Fruit fly (Drosophila melanogaster) whole organism, embryonic: ENCODE measurements around the gene CG5021.
A peak's percentile ranks its signal among the peaks of the same experiment; 100 is the strongest.

ENCODE experiments used
- Atf6 ChIP-seq: fragments of 200-800 bp; sonication (Bioruptor generic); IDR thresholded peaks from 2 replicates; pipeline ENCODE4 v1.3.6; 2022; ENCODE audit warnings: missing biosample characterization, missing genetic modification characterization
- C15 ChIP-seq: fragments of 200-800 bp; sonication (Bioruptor generic); IDR thresholded peaks from 3 replicates; pipeline ENCODE4 v1.3.6; 2022; ENCODE audit warnings: missing biosample characterization, missing genetic modification characterization
- CG11085 ChIP-seq: fragments of 200-800 bp; sonication (Bioruptor generic); IDR thresholded peaks from 2 replicates; pipeline ENCODE4 v1.3.6; 2022; ENCODE audit warnings: missing biosample characterization, missing genetic modification characterization
- CG11504 ChIP-seq: fragments of 200-800 bp; sonication (Bioruptor generic); optimal IDR thresholded peaks from 3 replicates; lab custom pipeline; 2019; ENCODE audit warnings: missing biosample characterization, mild to moderate bottlenecking, missing genetic modification characterization, moderate library complexity
- CG11696 ChIP-seq: fragments of 200-800 bp; sonication (Bioruptor generic); IDR thresholded peaks from 2 replicates; pipeline ENCODE4 v1.3.6; 2022; ENCODE audit warnings: missing biosample characterization, missing genetic modification characterization
- CG1233 ChIP-seq: fragments of 200-800 bp; sonication (Bioruptor generic); optimal IDR thresholded peaks from 4 replicates; lab custom pipeline; 2018; ENCODE audit warnings: missing biosample characterization, mild to moderate bottlenecking, missing genetic modification characterization
- CG13624 ChIP-seq: fragments of 200-800 bp; sonication (Bioruptor generic); optimal IDR thresholded peaks from 2 replicates; lab custom pipeline; 2016; ENCODE audit warnings: missing biosample characterization, missing genetic modification characterization
- CG14860 ChIP-seq: fragments of 200-800 bp; sonication (Bioruptor generic); IDR thresholded peaks from 3 replicates; pipeline ENCODE4 v1.3.6; 2022; ENCODE audit warnings: missing biosample characterization, missing genetic modification characterization; ENCODE audit not compliant: partially characterized antibody
- CG15696 ChIP-seq: fragments of 200-800 bp; sonication (Bioruptor generic); optimal IDR thresholded peaks from 2 replicates; lab custom pipeline; 2019; ENCODE audit warnings: missing biosample characterization, mild to moderate bottlenecking, missing genetic modification characterization, moderate library complexity
- CG16813 ChIP-seq: fragments of 200-800 bp; sonication (Bioruptor generic); IDR thresholded peaks from 3 replicates; pipeline ENCODE4 v1.3.6; 2022; ENCODE audit warnings: missing biosample characterization, missing genetic modification characterization; ENCODE audit not compliant: partially characterized antibody
- CG16815 ChIP-seq: fragments of 200-800 bp; sonication (Bioruptor generic); optimal IDR thresholded peaks from 3 replicates; lab custom pipeline; 2017; ENCODE audit warnings: missing biosample characterization, mild to moderate bottlenecking, missing genetic modification characterization
- CG17385 ChIP-seq: fragments of 200-800 bp; sonication (Bioruptor generic); optimal IDR thresholded peaks from 3 replicates; lab custom pipeline; 2018; ENCODE audit warnings: missing biosample characterization, mild to moderate bottlenecking, missing genetic modification characterization
- CG18262 ChIP-seq: fragments of 200-800 bp; optimal IDR thresholded peaks from 3 replicates; lab custom pipeline; 2019; ENCODE audit warnings: missing biosample characterization, mild to moderate bottlenecking, missing genetic modification characterization, moderate library complexity
- CG2712 ChIP-seq: fragments of 200-800 bp; optimal IDR thresholded peaks from 3 replicates; lab custom pipeline; 2019; ENCODE audit warnings: missing biosample characterization, mild to moderate bottlenecking, missing genetic modification characterization, moderate library complexity
- CG2889 ChIP-seq: fragments of 200-800 bp; sonication (Bioruptor generic); IDR thresholded peaks from 3 replicates; pipeline ENCODE4 v1.3.6; 2022; ENCODE audit warnings: missing biosample characterization, missing genetic modification characterization
- CG30431 ChIP-seq: fragments of 200-800 bp; sonication (Bioruptor generic); optimal IDR thresholded peaks from 2 replicates; lab custom pipeline; 2017; ENCODE audit warnings: missing biosample characterization, missing genetic modification characterization
- CG31441 ChIP-seq: fragments of 200-800 bp; sonication (Bioruptor generic); IDR thresholded peaks from 2 replicates; pipeline ENCODE4 v1.3.6; 2022; ENCODE audit warnings: missing biosample characterization, missing genetic modification characterization
- CG3281 ChIP-seq: fragments of 200-800 bp; sonication (Bioruptor generic); optimal IDR thresholded peaks from 3 replicates; lab custom pipeline; 2017; ENCODE audit warnings: missing biosample characterization, mild to moderate bottlenecking, missing genetic modification characterization
- CG34224 ChIP-seq: fragments of 200-800 bp; sonication (Bioruptor generic); IDR thresholded peaks from 3 replicates; pipeline ENCODE4 v1.3.6; 2022; ENCODE audit warnings: missing biosample characterization, missing genetic modification characterization; ENCODE audit not compliant: partially characterized antibody
- CG6175 ChIP-seq: fragments of 200-800 bp; sonication (Bioruptor generic); IDR thresholded peaks from 3 replicates; pipeline ENCODE4 v1.3.6; 2022; ENCODE audit warnings: missing biosample characterization, missing genetic modification characterization
- CG9876 ChIP-seq: fragments of 200-800 bp; sonication (Bioruptor generic); optimal IDR thresholded peaks from 2 replicates; lab custom pipeline; 2016; ENCODE audit warnings: missing biosample characterization, missing genetic modification characterization
- CG9932 ChIP-seq: fragments of 200-800 bp; sonication (Bioruptor generic); IDR thresholded peaks from 2 replicates; pipeline ENCODE4 v1.3.6; 2022; ENCODE audit warnings: missing biosample characterization, missing genetic modification characterization
- Deaf1 ChIP-seq: fragments of 200-800 bp; optimal IDR thresholded peaks from 3 replicates; lab custom pipeline; 2019; ENCODE audit warnings: missing biosample characterization, mild to moderate bottlenecking, missing genetic modification characterization, moderate library complexity
- Dll ChIP-seq: fragments of 200-800 bp; sonication (Bioruptor generic); IDR thresholded peaks from 4 replicates; pipeline ENCODE4 v1.3.6; 2022; ENCODE audit warnings: missing biosample characterization, missing genetic modification characterization; ENCODE audit not compliant: partially characterized antibody
- Doc3 ChIP-seq: fragments of 200-800 bp; sonication (Bioruptor generic); IDR thresholded peaks from 3 replicates; pipeline ENCODE4 v1.3.6; 2022; ENCODE audit warnings: missing biosample characterization, missing genetic modification characterization; ENCODE audit not compliant: partially characterized antibody
- Dref ChIP-seq: fragments of 200-800 bp; sonication (Bioruptor generic); IDR thresholded peaks from 2 replicates; pipeline ENCODE4 v1.3.6; 2022; ENCODE audit warnings: missing biosample characterization, missing genetic modification characterization
- Drgx ChIP-seq: fragments of 200-800 bp; sonication (Bioruptor generic); IDR thresholded peaks from 2 replicates; pipeline ENCODE4 v1.3.6; 2022; ENCODE audit warnings: missing biosample characterization, missing genetic modification characterization
- H15 ChIP-seq: fragments of 200-800 bp; sonication (Bioruptor generic); IDR thresholded peaks from 3 replicates; pipeline ENCODE4 v1.3.6; 2022; ENCODE audit warnings: missing biosample characterization, missing genetic modification characterization
- HLH4C ChIP-seq: fragments of 200-800 bp; sonication (Bioruptor generic); IDR thresholded peaks from 3 replicates; pipeline ENCODE4 v1.3.6; 2022; ENCODE audit warnings: missing biosample characterization, missing genetic modification characterization; ENCODE audit not compliant: partially characterized antibody
- Hr3 ChIP-seq: fragments of 200-800 bp; sonication (Bioruptor generic); optimal IDR thresholded peaks from 3 replicates; lab custom pipeline; 2016; ENCODE audit warnings: missing biosample characterization, missing genetic modification characterization
- Hr39 ChIP-seq: fragments of >200 bp; optimal IDR thresholded peaks from 2 replicates; lab custom pipeline; 2017
- Lpt ChIP-seq: fragments of >200 bp; optimal IDR thresholded peaks from 2 replicates; lab custom pipeline; 2018; ENCODE audit warnings: missing biosample characterization, missing genetic modification characterization
- MBD-R2 ChIP-seq: fragments of 200-800 bp; sonication (Bioruptor generic); IDR thresholded peaks from 2 replicates; pipeline ENCODE4 v1.3.6; 2022; ENCODE audit warnings: missing biosample characterization, missing genetic modification characterization
- Mes4 ChIP-seq: fragments of 200-800 bp; sonication (Bioruptor generic); optimal IDR thresholded peaks from 2 replicates; lab custom pipeline; 2016; ENCODE audit warnings: missing biosample characterization, missing genetic modification characterization
- Pdp1 ChIP-seq, 2 experiments: fragments of 200-800 bp; sonication (Bioruptor generic); optimal IDR thresholded peaks; 3 replicates each; lab custom pipeline; 2016; ENCODE audit warnings: missing biosample characterization in 2 of 2, missing genetic modification characterization in 2 of 2, mild to moderate bottlenecking in 1 of 2, moderate library complexity in 1 of 2
- Xrp1 ChIP-seq: fragments of 200-800 bp; sonication (Bioruptor generic); IDR thresholded peaks from 2 replicates; pipeline ENCODE4 v1.3.6; 2022; ENCODE audit warnings: missing biosample characterization, missing genetic modification characterization
- YL-1 ChIP-seq: fragments of 200-800 bp; sonication (Bioruptor generic); optimal IDR thresholded peaks from 3 replicates; lab custom pipeline; 2017; ENCODE audit warnings: missing biosample characterization, mild to moderate bottlenecking, missing genetic modification characterization
- br ChIP-seq: fragments of >200 bp; optimal IDR thresholded peaks from 2 replicates; lab custom pipeline; 2017
- cad ChIP-seq: fragments of >200 bp; optimal IDR thresholded peaks from 2 replicates; lab custom pipeline; 2017; ENCODE audit warnings: missing biosample characterization, missing genetic modification characterization
- cwo ChIP-seq: fragments of 200-800 bp; sonication (Bioruptor generic); optimal IDR thresholded peaks from 3 replicates; lab custom pipeline; 2017; ENCODE audit warnings: missing biosample characterization, missing genetic modification characterization, mild to moderate bottlenecking, moderate library complexity, missing genetic modification reagents
- dan ChIP-seq: fragments of 200-800 bp; sonication (Bioruptor generic); IDR thresholded peaks from 2 replicates; pipeline ENCODE4 v1.3.6; 2022; ENCODE audit warnings: missing biosample characterization, missing genetic modification characterization
- fd64A ChIP-seq: fragments of 200-800 bp; sonication (Bioruptor generic); optimal IDR thresholded peaks from 3 replicates; lab custom pipeline; 2018; ENCODE audit warnings: missing biosample characterization, mild to moderate bottlenecking, missing genetic modification characterization
- fru ChIP-seq: fragments of >200 bp; optimal IDR thresholded peaks from 2 replicates; lab custom pipeline; 2017
- gt ChIP-seq: fragments of 200-800 bp; sonication (Bioruptor generic); IDR thresholded peaks from 2 replicates; pipeline ENCODE4 v1.3.6; 2022; ENCODE audit warnings: missing biosample characterization, missing genetic modification characterization
- hb ChIP-seq: fragments of 200-800 bp; sonication (Bioruptor generic); IDR thresholded peaks from 3 replicates; pipeline ENCODE4 v1.3.6; 2022; ENCODE audit warnings: missing biosample characterization, missing genetic modification characterization; ENCODE audit not compliant: partially characterized antibody
- hbn ChIP-seq: fragments of 200-800 bp; sonication (Bioruptor generic); IDR thresholded peaks from 2 replicates; pipeline ENCODE4 v1.3.6; 2022; ENCODE audit warnings: missing biosample characterization, missing genetic modification characterization; ENCODE audit not compliant: partially characterized antibody
- ind ChIP-seq: fragments of 200-800 bp; sonication (Bioruptor generic); optimal IDR thresholded peaks from 3 replicates; lab custom pipeline; 2016; ENCODE audit warnings: missing biosample characterization, missing genetic modification characterization
- kay ChIP-seq: fragments of 200-800 bp; sonication (Bioruptor generic); optimal IDR thresholded peaks from 2 replicates; lab custom pipeline; 2016; ENCODE audit warnings: missing biosample characterization, missing genetic modification characterization
- seq ChIP-seq: fragments of 200-800 bp; sonication (Bioruptor generic); IDR thresholded peaks from 2 replicates; pipeline ENCODE4 v1.3.6; 2022; ENCODE audit warnings: missing biosample characterization, missing genetic modification characterization
- sim ChIP-seq: fragments of 200-800 bp; sonication (Bioruptor generic); IDR thresholded peaks from 2 replicates; pipeline ENCODE4 v1.3.6; 2022; ENCODE audit warnings: missing biosample characterization, missing genetic modification characterization
- sisA ChIP-seq: fragments of 200-800 bp; sonication (Bioruptor generic); IDR thresholded peaks from 2 replicates; pipeline ENCODE4 v1.3.6; 2022; ENCODE audit warnings: missing biosample characterization, missing genetic modification characterization
- sob ChIP-seq: fragments of 200-800 bp; sonication (Bioruptor generic); IDR thresholded peaks from 2 replicates; pipeline ENCODE4 v1.3.6; 2022; ENCODE audit warnings: missing biosample characterization, missing genetic modification characterization

CG5021 gene

dm6 chr3L:8953962-8954647 is 12.5 kb upstream of the CG5021 start, which contains the start of the genes CG43783 and orb2 (continued):
- TF ChIP-seq H15 (GFP tag; lab: Robert Waterston, UW): no peak
- peak; percentile 33; the same call in 1 of the 3 replicates for TF ChIP-seq Doc3 (GFP tag; lab: Robert Waterston, UW)
- TF ChIP-seq sim (GFP tag; lab: Robert Waterston, UW): no peak
- TF ChIP-seq br (lab: Kevin White, UChicago): no peak
- TF ChIP-seq CG2889 (GFP tag; lab: Robert Waterston, UW): no peak
- TF ChIP-seq CG15696 (tag; lab: Kevin White, UChicago): no peak
- no peak for TF ChIP-seq CG30431
- no peak for TF ChIP-seq fd64A (GFP tag; lab: Kevin White, UChicago)
- TF ChIP-seq CG18262 (tag; lab: Kevin White, UChicago): no peak
- TF ChIP-seq CG16815: no peak
- no peak for TF ChIP-seq CG1233 (GFP tag; lab: Kevin White, UChicago)
- TF ChIP-seq Drgx: no peak
- no peak for TF ChIP-seq CG3281 (GFP tag; lab: Kevin White, UChicago)
- no peak for TF ChIP-seq MBD-R2
- no peak for TF ChIP-seq dan (GFP tag; lab: Robert Waterston, UW)
- TF ChIP-seq CG34224 (GFP tag; lab: Robert Waterston, UW): peak; percentile 77
- no peak for TF ChIP-seq CG31441
- TF ChIP-seq hbn (GFP tag; lab: Robert Waterston, UW): peak; percentile 57
- TF ChIP-seq CG16813 (GFP tag; lab: Robert Waterston, UW): peak; percentile 38; the same call in 1 of the 3 replicates
- no peak for TF ChIP-seq sob
- TF ChIP-seq Lpt (GFP tag; lab: Kevin White, UChicago): no peak
- TF ChIP-seq HLH4C: peak; percentile 77
- TF ChIP-seq YL-1 (GFP tag; lab: Kevin White, UChicago): no peak
- TF ChIP-seq CG11696 (GFP tag; lab: Robert Waterston, UW): no peak
- no peak for TF ChIP-seq cwo (GFP tag; lab: Kevin White, UChicago)
- no peak for TF ChIP-seq CG9876 (GFP tag; lab: Kevin White, UChicago)
- TF ChIP-seq CG17385 (GFP tag; lab: Kevin White, UChicago): no peak
- TF ChIP-seq Deaf1 (tag; lab: Kevin White, UChicago): no peak
- no peak for TF ChIP-seq C15 (GFP tag; lab: Robert Waterston, UW)
- TF ChIP-seq Mes4 (GFP tag; lab: Kevin White, UChicago): no peak
- no peak for TF ChIP-seq Pdp1 (GFP tag; optimal IDR thresholded peaks at IDR 0.05; lab: Kevin White, UChicago)
- no peak for TF ChIP-seq seq
- no peak for TF ChIP-seq Xrp1 (GFP tag; lab: Robert Waterston, UW)
- no peak for TF ChIP-seq CG6175 (GFP tag; lab: Robert Waterston, UW)
- TF ChIP-seq cad (GFP tag; lab: Kevin White, UChicago): no peak
- TF ChIP-seq CG9932 (GFP tag; lab: Robert Waterston, UW): no peak
- no peak for TF ChIP-seq Atf6 (GFP tag; lab: Robert Waterston, UW)
- no peak for TF ChIP-seq kay (GFP tag; lab: Kevin White, UChicago)
- TF ChIP-seq CG11504 (tag; lab: Kevin White, UChicago): no peak
- TF ChIP-seq hb (GFP tag; lab: Robert Waterston, UW): peak; percentile 71; the same call in 2 of the 3 replicates
- TF ChIP-seq ind (GFP tag; lab: Kevin White, UChicago): no peak
- no peak for TF ChIP-seq fru (lab: Kevin White, UChicago)
- TF ChIP-seq Dll (GFP tag; lab: Robert Waterston, UW): peak; percentile 62
- TF ChIP-seq CG13624 (GFP tag; lab: Kevin White, UChicago): no peak
- peak; percentile 56; the same call in 2 of the 3 replicates for TF ChIP-seq CG14860
- peak; percentile 80 for TF ChIP-seq Dref (GFP tag; lab: Robert Waterston, UW)
- no peak for TF ChIP-seq sisA (GFP tag; lab: Robert Waterston, UW)
- TF ChIP-seq CG11085: no peak
- TF ChIP-seq CG2712: no peak
- TF ChIP-seq Hr39: no peak
- TF ChIP-seq Hr3 (GFP tag; lab: Kevin White, UChicago): no peak
- TF ChIP-seq gt (GFP tag; lab: Robert Waterston, UW): no peak
